Worm (Caenorhabditis elegans): ENCODE measurements around the gene cest-33.

DNA sequence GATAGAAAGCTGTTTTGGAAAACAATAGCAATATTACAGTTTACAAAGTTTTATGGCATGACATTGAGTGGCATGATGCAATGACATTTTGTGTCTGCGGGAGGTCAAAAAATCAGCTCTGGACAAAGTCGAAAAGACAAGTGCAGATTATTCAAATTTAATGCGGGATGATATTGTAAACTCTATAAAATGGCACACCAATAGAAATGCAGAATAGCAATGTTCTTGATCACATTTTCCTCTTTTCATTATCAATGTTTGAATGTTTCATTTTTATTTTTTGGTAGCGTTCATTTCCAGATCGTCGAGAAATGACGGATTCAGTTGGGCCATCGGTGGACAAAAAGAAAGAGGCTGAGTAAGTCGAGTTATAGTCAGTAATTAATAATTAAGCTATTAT lies 36.6 kb downstream of the cest-33 start, which contains the start of gene T28C12.2:
- TF ChIP-seq ztf-4 (tag; optimal IDR thresholded peaks at IDR 0.05) (no peak), nhr-77 (tag; optimal IDR thresholded peaks at IDR 0.05) (no peak), lin-13 (GFP tag; optimal IDR thresholded peaks at IDR 0.05) (no peak), snpc-4 (tag; optimal IDR thresholded peaks at IDR 0.05) (no peak), unc-62 (GFP tag; optimal IDR thresholded peaks at IDR 0.05) (no peak), egl-27 (tag; optimal IDR thresholded peaks at IDR 0.05) (no peak), ceh-82 (tag; optimal IDR thresholded peaks at IDR 0.05) (no peak), elt-1 (tag; optimal IDR thresholded peaks at IDR 0.05) (no peak), fos-1 (tag; optimal IDR thresholded peaks at IDR 0.05) (no peak), crh-2 (tag; optimal IDR thresholded peaks at IDR 0.05) (no peak), unc-55 (GFP tag; optimal IDR thresholded peaks at IDR 0.05) (no peak)

Data from whole organism, L2 larva.